Fruit fly (Drosophila melanogaster) whole organism, embryonic: Measurements from ENCODE around the gene CG13653.

Experiments used
- ATbp ChIP-seq: fragments of 200-800 bp; sonication (Bioruptor generic); optimal IDR thresholded peaks from 2 replicates; lab custom pipeline; 2017; ENCODE audit warnings: missing biosample characterization, mild to moderate bottlenecking, missing genetic modification characterization, missing genetic modification reagents
- Asciz ChIP-seq: fragments of 200-800 bp; sonication (Bioruptor generic); optimal IDR thresholded peaks from 2 replicates; lab custom pipeline; 2017; ENCODE audit warnings: missing biosample characterization, mild to moderate bottlenecking, missing genetic modification characterization, missing genetic modification reagents
- CG12071 ChIP-seq: fragments of 200-800 bp; sonication (Bioruptor generic); optimal IDR thresholded peaks from 3 replicates; lab custom pipeline; 2018; ENCODE audit warnings: missing biosample characterization, mild to moderate bottlenecking, missing genetic modification characterization
- CG12104 ChIP-seq: fragments of 200-800 bp; sonication (Bioruptor generic); optimal IDR thresholded peaks from 3 replicates; lab custom pipeline; 2016; ENCODE audit warnings: missing biosample characterization, missing genetic modification characterization
- CG12155 ChIP-seq: fragments of 200-800 bp; sonication (Bioruptor generic); optimal IDR thresholded peaks from 3 replicates; lab custom pipeline; 2016; ENCODE audit warnings: missing biosample characterization, missing genetic modification characterization
- CG14710 ChIP-seq: fragments of 200-800 bp; sonication (Bioruptor generic); optimal IDR thresholded peaks from 3 replicates; lab custom pipeline; 2019; ENCODE audit warnings: missing biosample characterization, mild to moderate bottlenecking, missing genetic modification characterization, moderate library complexity
- CG15269 ChIP-seq: fragments of 200-800 bp; sonication (Bioruptor generic); optimal IDR thresholded peaks from 2 replicates; lab custom pipeline; 2018; ENCODE audit warnings: missing biosample characterization, mild to moderate bottlenecking, missing genetic modification characterization, moderate library complexity
- CG15601 ChIP-seq: fragments of 200-800 bp; sonication (Bioruptor generic); optimal IDR thresholded peaks from 3 replicates; lab custom pipeline; 2019; ENCODE audit warnings: missing biosample characterization, mild to moderate bottlenecking, missing genetic modification characterization, moderate library complexity
- CG17359 ChIP-seq: fragments of 200-800 bp; sonication (Bioruptor generic); optimal IDR thresholded peaks from 3 replicates; lab custom pipeline; 2018; ENCODE audit warnings: missing biosample characterization, mild to moderate bottlenecking, missing genetic modification characterization, moderate library complexity
- CG33557 ChIP-seq: fragments of 200-800 bp; sonication (Bioruptor generic); optimal IDR thresholded peaks from 2 replicates; lab custom pipeline; 2019; ENCODE audit warnings: missing biosample characterization, mild to moderate bottlenecking, missing genetic modification characterization, moderate library complexity
- CG42726 ChIP-seq: fragments of 200-800 bp; sonication (Bioruptor generic); IDR thresholded peaks from 2 replicates; pipeline ENCODE4 v1.3.6; 2022; ENCODE audit warnings: missing biosample characterization, missing genetic modification characterization; ENCODE audit not compliant: partially characterized antibody
- CG4328 ChIP-seq: fragments of 200-800 bp; sonication (Bioruptor generic); optimal IDR thresholded peaks from 3 replicates; lab custom pipeline; 2017; ENCODE audit warnings: missing biosample characterization, missing genetic modification reagents, missing genetic modification characterization
- CG4730 ChIP-seq: fragments of 200-800 bp; sonication (Bioruptor generic); IDR thresholded peaks from 2 replicates; pipeline ENCODE4 v1.3.6; 2022; ENCODE audit warnings: missing biosample characterization, missing genetic modification characterization
- CG4820 ChIP-seq: fragments of 200-800 bp; sonication (Bioruptor generic); optimal IDR thresholded peaks from 3 replicates; lab custom pipeline; 2016; ENCODE audit warnings: missing biosample characterization, missing genetic modification characterization
- CG6654 ChIP-seq: fragments of 200-800 bp; sonication (Bioruptor generic); optimal IDR thresholded peaks from 2 replicates; lab custom pipeline; 2017; ENCODE audit warnings: missing biosample characterization, mild to moderate bottlenecking, missing genetic modification characterization
- CG7987 ChIP-seq: fragments of 200-800 bp; sonication (Bioruptor generic); optimal IDR thresholded peaks from 2 replicates; lab custom pipeline; 2018; ENCODE audit warnings: missing biosample characterization, mild to moderate bottlenecking, missing genetic modification characterization, moderate library complexity
- CG8359 ChIP-seq: fragments of 200-800 bp; sonication (Bioruptor generic); optimal IDR thresholded peaks from 2 replicates; lab custom pipeline; 2017; ENCODE audit warnings: missing biosample characterization, mild to moderate bottlenecking, missing genetic modification characterization, borderline replicate concordance
- CHES-1-like ChIP-seq: fragments of 200-800 bp; sonication (Bioruptor generic); optimal IDR thresholded peaks from 2 replicates; lab custom pipeline; 2016; ENCODE audit warnings: missing biosample characterization, missing genetic modification characterization
- Camta ChIP-seq: fragments of 200-800 bp; sonication (Bioruptor generic); optimal IDR thresholded peaks from 2 replicates; lab custom pipeline; 2016; ENCODE audit warnings: missing biosample characterization, missing genetic modification characterization
- CoRest ChIP-seq: fragments of 200-800 bp; sonication (Bioruptor generic); optimal IDR thresholded peaks from 3 replicates; lab custom pipeline; 2018; ENCODE audit warnings: missing biosample characterization, mild to moderate bottlenecking, missing genetic modification characterization, moderate library complexity
- Drgx ChIP-seq: fragments of 200-800 bp; sonication (Bioruptor generic); IDR thresholded peaks from 2 replicates; pipeline ENCODE4 v1.3.6; 2022; ENCODE audit warnings: missing biosample characterization, missing genetic modification characterization
- E2f1 ChIP-seq: fragments of 200-800 bp; sonication (Bioruptor generic); IDR thresholded peaks from 2 replicates; pipeline ENCODE4 v1.3.6; 2022; ENCODE audit warnings: missing biosample characterization, missing genetic modification characterization
- ERR ChIP-seq: fragments of 200-800 bp; sonication (Bioruptor generic); optimal IDR thresholded peaks from 2 replicates; lab custom pipeline; 2016; ENCODE audit warnings: missing biosample characterization, missing genetic modification characterization
- HLH3B ChIP-seq: fragments of 200-800 bp; sonication (Bioruptor generic); IDR thresholded peaks from 2 replicates; pipeline ENCODE4 v1.3.6; 2022; ENCODE audit warnings: missing biosample characterization, missing genetic modification characterization
- HmgD ChIP-seq: fragments of 200-800 bp; sonication (Bioruptor generic); optimal IDR thresholded peaks from 3 replicates; lab custom pipeline; 2016; ENCODE audit warnings: missing biosample characterization, missing genetic modification characterization
- Hmx ChIP-seq: fragments of 200-800 bp; sonication (Bioruptor generic); optimal IDR thresholded peaks from 2 replicates; lab custom pipeline; 2016; ENCODE audit warnings: missing biosample characterization, missing genetic modification characterization
- NC2β ChIP-seq: fragments of 200-800 bp; sonication (Bioruptor generic); optimal IDR thresholded peaks from 2 replicates; lab custom pipeline; 2016; ENCODE audit warnings: missing biosample characterization, missing genetic modification characterization
- Oaz ChIP-seq: fragments of 200-800 bp; sonication (Bioruptor generic); IDR thresholded peaks from 2 replicates; pipeline ENCODE4 v1.3.6; 2022; ENCODE audit warnings: missing biosample characterization, missing genetic modification characterization
- Poxn ChIP-seq: fragments of 200-800 bp; sonication (Bioruptor generic); IDR thresholded peaks from 2 replicates; pipeline ENCODE4 v1.3.6; 2022; ENCODE audit warnings: missing biosample characterization, missing genetic modification characterization
- Rx ChIP-seq: fragments of 200-800 bp; sonication (Bioruptor generic); IDR thresholded peaks from 2 replicates; pipeline ENCODE4 v1.3.6; 2022; ENCODE audit warnings: missing biosample characterization, missing genetic modification characterization
- Side ChIP-seq: fragments of 200-800 bp; sonication (Bioruptor generic); optimal IDR thresholded peaks from 2 replicates; lab custom pipeline; 2016; ENCODE audit warnings: missing biosample characterization, missing genetic modification characterization
- Sox100B ChIP-seq: fragments of 200-800 bp; sonication (Bioruptor generic); optimal IDR thresholded peaks from 3 replicates; lab custom pipeline; 2018; ENCODE audit warnings: missing biosample characterization, mild to moderate bottlenecking, missing genetic modification characterization
- az2 ChIP-seq: fragments of 200-800 bp; sonication (Bioruptor generic); optimal IDR thresholded peaks from 3 replicates; lab custom pipeline; 2016; ENCODE audit warnings: missing biosample characterization, missing genetic modification characterization
- bbx ChIP-seq: fragments of 200-800 bp; sonication (Bioruptor generic); IDR thresholded peaks from 2 replicates; pipeline ENCODE4 v1.3.6; 2022; ENCODE audit warnings: missing biosample characterization, missing genetic modification characterization; ENCODE audit not compliant: partially characterized antibody
- danr ChIP-seq: fragments of 200-800 bp; sonication (Bioruptor generic); IDR thresholded peaks from 2 replicates; pipeline ENCODE4 v1.3.6; 2022; ENCODE audit warnings: missing biosample characterization, missing genetic modification characterization
- dmrt11E ChIP-seq: fragments of 200-800 bp; sonication (Bioruptor generic); optimal IDR thresholded peaks from 3 replicates; lab custom pipeline; 2018; ENCODE audit warnings: missing biosample characterization, mild to moderate bottlenecking, missing genetic modification characterization, moderate library complexity
- ewg ChIP-seq: fragments of 200-800 bp; sonication (Bioruptor generic); optimal IDR thresholded peaks from 3 replicates; lab custom pipeline; 2017; ENCODE audit warnings: mild to moderate bottlenecking, missing biosample characterization, missing genetic modification reagents, missing genetic modification characterization
- fru ChIP-seq: fragments of >200 bp; optimal IDR thresholded peaks from 2 replicates; lab custom pipeline; 2017
- gt ChIP-seq: fragments of 200-800 bp; sonication (Bioruptor generic); IDR thresholded peaks from 2 replicates; pipeline ENCODE4 v1.3.6; 2022; ENCODE audit warnings: missing biosample characterization, missing genetic modification characterization
- hth ChIP-seq: fragments of >200 bp; optimal IDR thresholded peaks from 2 replicates; lab custom pipeline; 2017; ENCODE audit warnings: inconsistent platforms
- insv ChIP-seq, 2 experiments: fragments of 200-800 bp; sonication (Bioruptor generic); optimal IDR thresholded peaks; 3 replicates each; lab custom pipeline; 2016 to 2018; ENCODE audit warnings: missing biosample characterization in 2 of 2, missing genetic modification characterization in 2 of 2
- jumu ChIP-seq: fragments of 200-800 bp; sonication (Bioruptor generic); optimal IDR thresholded peaks from 3 replicates; lab custom pipeline; 2016; ENCODE audit warnings: missing biosample characterization, missing genetic modification characterization
- klu ChIP-seq: fragments of 200-800 bp; sonication (Bioruptor generic); IDR thresholded peaks from 2 replicates; pipeline ENCODE4 v1.3.6; 2022; ENCODE audit warnings: missing biosample characterization, missing genetic modification characterization
- p53 ChIP-seq: fragments of 200-800 bp; sonication (Bioruptor generic); optimal IDR thresholded peaks from 2 replicates; lab custom pipeline; 2016; ENCODE audit warnings: missing biosample characterization, missing genetic modification characterization
- pfk ChIP-seq: fragments of 200-800 bp; sonication (Bioruptor generic); optimal IDR thresholded peaks from 2 replicates; lab custom pipeline; 2018; ENCODE audit warnings: missing biosample characterization, mild to moderate bottlenecking, missing genetic modification characterization, moderate library complexity
- pho ChIP-seq: fragments of 200-800 bp; sonication (Bioruptor generic); optimal IDR thresholded peaks from 2 replicates; lab custom pipeline; 2016; ENCODE audit warnings: missing biosample characterization, missing genetic modification characterization
- pita ChIP-seq: fragments of 200-800 bp; sonication (Bioruptor generic); optimal IDR thresholded peaks from 2 replicates; lab custom pipeline; 2017; ENCODE audit warnings: missing biosample characterization, mild to moderate bottlenecking, missing genetic modification characterization
- prd ChIP-seq, 3 experiments: fragments of >200 bp in 2 of 3; fragments of 200-800 bp in 1 of 3; sonication (Bioruptor generic) in 1 of 3; optimal IDR thresholded peaks in 2 of 3; IDR thresholded peaks in 1 of 3; 2 replicates in 2 of 3; 3 replicates in 1 of 3; pipeline versions ENCODE4 v1.3.6 to Lab custom; 2017 to 2022; ENCODE audit warnings: missing biosample characterization in 1 of 3, missing genetic modification characterization in 1 of 3
- ro ChIP-seq: fragments of 200-800 bp; sonication (Bioruptor generic); IDR thresholded peaks from 2 replicates; pipeline ENCODE4 v1.3.6; 2022; ENCODE audit warnings: missing biosample characterization, missing genetic modification characterization
- schlank ChIP-seq: fragments of 200-800 bp; sonication (Bioruptor generic); optimal IDR thresholded peaks from 2 replicates; lab custom pipeline; 2018; ENCODE audit warnings: missing biosample characterization, mild to moderate bottlenecking, missing genetic modification characterization
- sens ChIP-seq: fragments of 200-800 bp; sonication (Bioruptor generic); peaks from one replicate; lab custom pipeline; 2016; ENCODE audit warnings: missing biosample characterization, missing genetic modification characterization
- sima ChIP-seq: fragments of 200-800 bp; sonication (Bioruptor generic); optimal IDR thresholded peaks from 2 replicates; lab custom pipeline; 2016; ENCODE audit warnings: missing biosample characterization, missing genetic modification characterization

The CG13653 gene

dm6 chr3R:25215123-25215522, 19.8 kb downstream of the CG13653 start, which contains the start of gene Saysd1 (continued):
- TF ChIP-seq hth (lab: Kevin White, UChicago) (no peak), ATbp (no peak), gt (GFP tag; lab: Robert Waterston, UW) (no peak), E2f1 (GFP tag; lab: Robert Waterston, UW) (0 out of 2 replicates have a peak, but pooled peaks have one; percentile 28), Camta (GFP tag; lab: Kevin White, UChicago) (peak; percentile 4), CG15269 (tag; lab: Kevin White, UChicago) (no peak), sens (GFP tag; lab: Kevin White, UChicago) (peak; percentile 88), Side (GFP tag; lab: Kevin White, UChicago) (no peak), jumu (peak; percentile 16), HmgD (GFP tag; lab: Kevin White, UChicago) (no peak), p53 (GFP tag; lab: Kevin White, UChicago) (no peak), Sox100B (GFP tag; lab: Kevin White, UChicago) (peak; percentile 16), ERR (GFP tag; lab: Kevin White, UChicago) (no peak), danr (GFP tag; lab: Robert Waterston, UW) (no peak), bbx (GFP tag; lab: Robert Waterston, UW) (peak; percentile 92), CG6654 (GFP tag; lab: Kevin White, UChicago) (no peak), Oaz (no peak), pfk (no peak), klu (GFP tag; lab: Robert Waterston, UW) (no peak), fru (no peak), NC2β (GFP tag; lab: Kevin White, UChicago) (no peak), dmrt11E (no peak), CG14710 (tag; lab: Kevin White, UChicago) (peak; percentile 25), CHES-1-like (no peak), CG33557 (peak; percentile 11), insv (GFP tag; optimal IDR thresholded peaks at IDR 0.05; lab: Kevin White, UChicago) (no peak), CG17359 (peak; percentile 45), ro (GFP tag; lab: Robert Waterston, UW) (no peak), CG4730 (GFP tag; lab: Robert Waterston, UW) (peak; percentile 24; the same call in 1 of the 2 replicates), pho (GFP tag; lab: Kevin White, UChicago) (no peak), CG4820 (GFP tag; lab: Kevin White, UChicago) (no peak), sima (GFP tag; lab: Kevin White, UChicago) (no peak), CG8359 (GFP tag; lab: Kevin White, UChicago) (no peak), Poxn (no peak), CG7987 (peak; percentile 11), prd (optimal IDR thresholded peaks at IDR 0.05; lab: Kevin White, UChicago) (no peak), prd (GFP tag; IDR thresholded peaks at IDR 0.05; lab: Robert Waterston, UW) (peak; percentile 48), CG12104 (GFP tag; lab: Kevin White, UChicago) (no peak), CG12155 (GFP tag; lab: Kevin White, UChicago) (no peak), Asciz (peak; percentile 28), az2 (GFP tag; lab: Kevin White, UChicago) (no peak), CG12071 (GFP tag; lab: Kevin White, UChicago) (no peak), HLH3B (GFP tag; lab: Robert Waterston, UW) (no peak), Rx (GFP tag; lab: Robert Waterston, UW) (peak; percentile 29; the same call in 1 of the 2 replicates), Hmx (GFP tag; lab: Kevin White, UChicago) (peak; percentile 10), schlank (tag; lab: Kevin White, UChicago) (no peak), CG42726 (GFP tag; lab: Robert Waterston, UW) (peak; percentile 29; the same call in 1 of the 2 replicates), CG15601 (tag; lab: Kevin White, UChicago) (no peak), CG4328 (GFP tag; lab: Kevin White, UChicago) (no peak), ewg (no peak), CoRest (tag; lab: Kevin White, UChicago) (no peak), pita (no peak), Drgx (no peak)
